Worm (Caenorhabditis elegans): ENCODE results near the gene gpr-1.

The gpr-1 gene

ce11 chrIII:8613573-8613972, 15.2 kb upstream of the gpr-1 start:
- no peak for TF ChIP-seq B0310.2 (tag; optimal IDR thresholded peaks at IDR 0.05)
- no peak for TF ChIP-seq ceh-13 (GFP tag; optimal IDR thresholded peaks at IDR 0.05)
- TF ChIP-seq tra-4 (tag; optimal IDR thresholded peaks at IDR 0.05) = no peak
- no peak for TF ChIP-seq scrt-1 (GFP tag; IDR thresholded peaks at IDR 0.05)
- no peak for TF ChIP-seq hmg-4 (GFP tag; optimal IDR thresholded peaks at IDR 0.05)
- TF ChIP-seq tbx-37 (GFP tag; conservative IDR thresholded peaks at IDR 0.05) = no peak
- no peak for TF ChIP-seq ets-7 (tag; optimal IDR thresholded peaks at IDR 0.05)
- no peak for TF ChIP-seq pes-1 (GFP tag; IDR thresholded peaks at IDR 0.05)
- no peak for TF ChIP-seq sea-1 (GFP tag; conservative IDR thresholded peaks at IDR 0.05)
- TF ChIP-seq ceh-36 (tag; optimal IDR thresholded peaks at IDR 0.05) = no peak
- TF ChIP-seq ama-1 (optimal IDR thresholded peaks at IDR 0.05) = no peak
- TF ChIP-seq flt-1 (GFP tag; IDR thresholded peaks at IDR 0.05) = no peak
- TF ChIP-seq tbx-11 (GFP tag; IDR thresholded peaks at IDR 0.05) = no peak
- no peak for TF ChIP-seq hnd-1 (tag; optimal IDR thresholded peaks at IDR 0.05)

- no peak for TF ChIP-seq hmbx-1 (tag; optimal IDR thresholded peaks at IDR 0.05)
- no peak for TF ChIP-seq scrt-1 (GFP tag; IDR thresholded peaks at IDR 0.05)
- TF ChIP-seq B0310.2 (tag; optimal IDR thresholded peaks at IDR 0.05) = no peak
- TF ChIP-seq sea-1 (GFP tag; conservative IDR thresholded peaks at IDR 0.05) = no peak
- TF ChIP-seq tra-4 (tag; optimal IDR thresholded peaks at IDR 0.05) = no peak
- no peak for TF ChIP-seq tbx-37 (GFP tag; conservative IDR thresholded peaks at IDR 0.05)
- TF ChIP-seq ceh-13 (GFP tag; optimal IDR thresholded peaks at IDR 0.05) = no peak
- no peak for TF ChIP-seq pes-1 (GFP tag; IDR thresholded peaks at IDR 0.05)
- TF ChIP-seq hmg-4 (GFP tag; optimal IDR thresholded peaks at IDR 0.05) = no peak
These were observed 14.2 kb upstream of the gpr-1 start, which contains the start of gene rha-2 for ce11 chrIII:8614490-8614889. Gene rha-2 (minus strand): TSS chrIII:8614569.

- TF ChIP-seq tbx-11 (GFP tag; IDR thresholded peaks at IDR 0.05) (no peak), ceh-36 (tag; optimal IDR thresholded peaks at IDR 0.05) (no peak), hmg-4 (GFP tag; optimal IDR thresholded peaks at IDR 0.05) (no peak), ama-1 (optimal IDR thresholded peaks at IDR 0.05) (no peak), scrt-1 (GFP tag; IDR thresholded peaks at IDR 0.05) (no peak), ets-7 (tag; optimal IDR thresholded peaks at IDR 0.05) (no peak), F13C5.2 (tag; optimal IDR thresholded peaks at IDR 0.05) (no peak), tbx-37 (GFP tag; conservative IDR thresholded peaks at IDR 0.05) (no peak), flt-1 (GFP tag; IDR thresholded peaks at IDR 0.05) (no peak), B0310.2 (tag; optimal IDR thresholded peaks at IDR 0.05) (no peak), sea-1 (GFP tag; conservative IDR thresholded peaks at IDR 0.05) (no peak), ceh-13 (GFP tag; optimal IDR thresholded peaks at IDR 0.05) (no peak), aly-1 (tag; optimal IDR thresholded peaks at IDR 0.05) (no peak), tra-4 (tag; optimal IDR thresholded peaks at IDR 0.05) (no peak), pes-1 (GFP tag; IDR thresholded peaks at IDR 0.05) (no peak), hnd-1 (tag; optimal IDR thresholded peaks at IDR 0.05) (no peak), hmbx-1 (tag; optimal IDR thresholded peaks at IDR 0.05) (no peak)
These were observed 12.1 kb upstream of the gpr-1 start, which contains the start of gene C06E1.11 for ce11 chrIII:8616587-8616986. Gene C06E1.11 (minus strand): TSS chrIII:8616687.

ce11 chrIII:8618412-8618960, 10.2 kb upstream of the gpr-1 start, which contains the start of gene C13G5.2:
Gene C13G5.2 (minus strand): TSS chrIII:8618462.
- TF ChIP-seq scrt-1 (GFP tag; IDR thresholded peaks at IDR 0.05) (no peak), tbx-11 (GFP tag; IDR thresholded peaks at IDR 0.05) (no peak), B0310.2 (tag; optimal IDR thresholded peaks at IDR 0.05) (no peak), sea-1 (GFP tag; conservative IDR thresholded peaks at IDR 0.05) (no peak), flt-1 (GFP tag; IDR thresholded peaks at IDR 0.05) (no peak), ama-1 (optimal IDR thresholded peaks at IDR 0.05) (no peak), F13C5.2 (tag; optimal IDR thresholded peaks at IDR 0.05) (no peak), ceh-36 (tag; optimal IDR thresholded peaks at IDR 0.05) (no peak), hmbx-1 (tag; optimal IDR thresholded peaks at IDR 0.05) (no peak), tra-4 (tag; optimal IDR thresholded peaks at IDR 0.05) (no peak), ets-7 (tag; optimal IDR thresholded peaks at IDR 0.05) (no peak), ceh-13 (GFP tag; optimal IDR thresholded peaks at IDR 0.05) (no peak), hmg-4 (GFP tag; optimal IDR thresholded peaks at IDR 0.05) (no peak), pes-1 (GFP tag; IDR thresholded peaks at IDR 0.05) (no peak)

- no peak for TF ChIP-seq F13C5.2 (tag; optimal IDR thresholded peaks at IDR 0.05)
- TF ChIP-seq tra-4 (tag; optimal IDR thresholded peaks at IDR 0.05) = no peak
- no peak for TF ChIP-seq hmg-4 (GFP tag; optimal IDR thresholded peaks at IDR 0.05)
- no peak for TF ChIP-seq B0310.2 (tag; optimal IDR thresholded peaks at IDR 0.05)
These were observed 8.5 kb upstream of the gpr-1 start for ce11 chrIII:8620259-8620658.

- TF ChIP-seq scrt-1 (GFP tag; IDR thresholded peaks at IDR 0.05) (no peak), ceh-13 (GFP tag; optimal IDR thresholded peaks at IDR 0.05) (no peak), hmg-4 (GFP tag; optimal IDR thresholded peaks at IDR 0.05) (no peak), sea-1 (GFP tag; conservative IDR thresholded peaks at IDR 0.05) (no peak), aly-1 (tag; optimal IDR thresholded peaks at IDR 0.05) (no peak), ama-1 (optimal IDR thresholded peaks at IDR 0.05) (no peak), tra-4 (tag; optimal IDR thresholded peaks at IDR 0.05) (no peak), F13C5.2 (tag; optimal IDR thresholded peaks at IDR 0.05) (no peak), pes-1 (GFP tag; IDR thresholded peaks at IDR 0.05) (no peak), ets-7 (tag; optimal IDR thresholded peaks at IDR 0.05) (no peak), flt-1 (GFP tag; IDR thresholded peaks at IDR 0.05) (no peak), ceh-36 (tag; optimal IDR thresholded peaks at IDR 0.05) (no peak), hmbx-1 (tag; optimal IDR thresholded peaks at IDR 0.05) (no peak)
These were observed 7.7 kb upstream of the gpr-1 start for ce11 chrIII:8621002-8621401.

- TF ChIP-seq pes-1 (GFP tag; IDR thresholded peaks at IDR 0.05) (no peak), hmbx-1 (tag; optimal IDR thresholded peaks at IDR 0.05) (no peak), ets-7 (tag; optimal IDR thresholded peaks at IDR 0.05) (no peak)
These were observed 6.8 kb upstream of the gpr-1 start for ce11 chrIII:8621982-8622381.

ce11 chrIII:8622435-8622834, 6.3 kb upstream of the gpr-1 start, which contains the start of gene ceh-16:
Gene ceh-16 (plus strand): TSS chrIII:8622735.
- TF ChIP-seq hmbx-1 (tag; optimal IDR thresholded peaks at IDR 0.05) = no peak
- no peak for TF ChIP-seq hmg-4 (GFP tag; optimal IDR thresholded peaks at IDR 0.05)
- TF ChIP-seq F13C5.2 (tag; optimal IDR thresholded peaks at IDR 0.05) = no peak
- no peak for TF ChIP-seq sea-1 (GFP tag; conservative IDR thresholded peaks at IDR 0.05)
- TF ChIP-seq tbx-11 (GFP tag; IDR thresholded peaks at IDR 0.05) = no peak
- TF ChIP-seq ceh-36 (tag; optimal IDR thresholded peaks at IDR 0.05) = no peak
